Fruit fly (Drosophila melanogaster) whole organism, larva: ENCODE results near the gene Oga.

Experiments
- noc ChIP-seq: fragments of 200-800 bp; sonication (Bioruptor generic); optimal IDR thresholded peaks from 3 replicates; lab custom pipeline; 2019; ENCODE audit warnings: missing biosample characterization, mild to moderate bottlenecking, missing genetic modification characterization, moderate library complexity

The Oga gene

DNA sequence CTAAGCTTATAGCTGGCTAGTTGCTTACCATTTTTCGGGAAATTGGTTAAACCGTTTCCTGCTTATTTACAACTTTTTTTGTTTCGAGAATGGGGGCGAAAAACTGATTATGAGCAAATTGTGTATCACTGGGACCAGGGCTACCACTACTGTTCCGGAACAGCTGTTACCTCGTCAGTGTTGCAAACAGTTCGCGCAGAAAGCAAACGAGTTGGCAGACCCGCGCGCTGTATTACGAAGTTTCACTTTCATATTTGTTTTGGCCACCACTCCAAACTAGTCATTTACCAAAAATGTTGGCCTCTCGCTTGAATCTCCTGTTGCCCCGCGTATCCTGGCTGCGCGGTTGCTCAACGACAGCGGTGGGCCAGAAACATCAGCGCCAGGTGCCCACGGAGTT, 51.0 kb downstream of the Oga start, which contains the start of the genes AP-2sigma and Idi:
TSS of gene AP-2sigma (minus strand) at position 153 of the 400 bp plus-strand sequence.
TSS of gene Idi (plus strand) at position 204 of the 400 bp plus-strand sequence.
- peak; percentile 26 for TF ChIP-seq noc (tag; lab: Kevin White, UChicago)

DNA sequence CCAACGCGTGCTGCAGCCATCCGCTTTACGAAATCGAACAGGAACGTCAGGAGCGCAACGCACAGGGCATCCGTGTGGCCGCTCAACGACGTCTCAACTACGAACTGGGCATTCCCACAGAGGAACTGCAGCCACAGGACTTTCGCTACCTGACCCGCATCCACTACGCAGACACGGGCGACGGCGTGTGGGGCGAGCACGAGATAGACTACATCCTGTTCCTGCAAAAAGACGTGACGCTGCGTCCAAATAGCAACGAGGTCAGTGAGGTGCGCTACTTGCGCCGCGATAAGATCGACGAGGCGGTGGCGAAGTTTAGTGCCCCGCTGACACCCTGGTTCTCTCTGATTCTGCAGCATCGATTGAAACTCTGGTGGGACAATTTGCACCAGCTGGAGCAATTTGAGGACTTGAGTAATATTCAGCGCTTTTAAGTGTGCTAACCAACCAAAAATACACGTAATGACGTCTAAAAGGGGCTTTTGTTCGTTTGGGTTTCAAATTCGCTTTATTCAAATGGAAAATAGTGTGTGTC, 51.8 kb downstream of the Oga start:
- no peak for TF ChIP-seq noc (tag; lab: Kevin White, UChicago)

DNA sequence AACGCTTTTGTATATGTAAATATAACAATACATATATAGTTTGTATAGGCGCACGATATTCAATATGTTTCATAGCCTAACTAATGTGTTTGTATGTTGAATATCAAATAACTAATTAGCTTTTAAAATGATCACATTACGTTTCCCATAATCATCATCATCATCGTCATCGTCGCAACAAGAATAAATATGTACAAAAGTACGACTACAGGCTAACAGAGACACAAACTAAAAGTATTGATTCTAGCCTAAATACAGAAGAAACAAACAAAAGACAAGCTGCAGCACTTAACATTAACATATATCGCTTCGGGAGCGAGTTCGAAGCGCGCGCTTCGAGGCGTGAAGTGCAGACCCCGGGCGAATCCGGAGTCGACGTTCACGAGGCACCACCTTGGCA, 52.3 kb downstream of the Oga start:
- TF ChIP-seq noc (tag; lab: Kevin White, UChicago) = no peak
